Worm (Caenorhabditis elegans) whole organism, L1 larva: ENCODE data around the gene Y51H7C.3.

Source experiments
- C04F5.9 ChIP-seq: sonication (generic microtip); optimal IDR thresholded peaks from 2 replicates; lab custom pipeline; 2016; ENCODE audit warnings: missing genetic modification characterization, missing compliant biosample characterization
- C16A3.4 ChIP-seq: fragments of 150-350 bp; optimal IDR thresholded peaks from 2 replicates; lab custom pipeline; 2014; ENCODE audit warnings: missing biosample characterization, missing genetic modification characterization
- Y116A8C.19 ChIP-seq: sonication (generic microtip); optimal IDR thresholded peaks from 2 replicates; lab custom pipeline; 2016; ENCODE audit warnings: missing compliant biosample characterization, missing genetic modification characterization, borderline replicate concordance
- ama-1 ChIP-seq: fragments of 150-350 bp; optimal IDR thresholded peaks from 2 replicates; lab custom pipeline; 2014
- ceh-82 ChIP-seq, 3 experiments: fragments of 150-350 bp in 1 of 3; sonication (generic microtip) in 2 of 3; optimal IDR thresholded peaks; 2 replicates each; lab custom pipeline; 2014 to 2017; ENCODE audit warnings: missing biosample characterization in 3 of 3, missing genetic modification characterization in 3 of 3
- hlh-17 ChIP-seq: fragments of 200-800 bp; sonication (Bioruptor generic); optimal IDR thresholded peaks from 2 replicates; lab custom pipeline; 2018; ENCODE audit warnings: missing genetic modification characterization, mild to moderate bottlenecking, missing compliant biosample characterization, moderate library complexity, borderline replicate concordance
- lsy-2 ChIP-seq, 2 experiments: fragments of 150-350 bp; optimal IDR thresholded peaks; 2 replicates each; lab custom pipeline; 2014; ENCODE audit warnings: missing biosample characterization in 2 of 2, missing genetic modification characterization in 2 of 2
- nhr-237 ChIP-seq: fragments of 150-350 bp; optimal IDR thresholded peaks from 2 replicates; lab custom pipeline; 2014; ENCODE audit warnings: missing biosample characterization, missing genetic modification characterization
- nhr-76 ChIP-seq: sonication (generic microtip); optimal IDR thresholded peaks from 2 replicates; lab custom pipeline; 2017; ENCODE audit warnings: missing biosample characterization, missing genetic modification characterization
- skn-1 ChIP-seq: fragments of 150-350 bp; optimal IDR thresholded peaks from 2 replicates; lab custom pipeline; 2014; ENCODE audit warnings: missing biosample characterization, missing genetic modification characterization

ce11 chrII:1481660-1482059 lies 43.4 kb downstream of the Y51H7C.3 start:
- TF ChIP-seq ceh-82 (tag; optimal IDR thresholded peaks at IDR 0.05; lab: Kevin White, UChicago): no peak
- no peak for TF ChIP-seq nhr-237
- TF ChIP-seq C16A3.4 (tag; lab: Kevin White, UChicago): no peak
- no peak for TF ChIP-seq lsy-2 (tag; optimal IDR thresholded peaks at IDR 0.05; lab: Kevin White, UChicago)
- no peak for TF ChIP-seq skn-1
- no peak for TF ChIP-seq Y116A8C.19 (tag; lab: Kevin White, UChicago)
- no peak for TF ChIP-seq nhr-76
- TF ChIP-seq C04F5.9 (tag; lab: Kevin White, UChicago): no peak
- TF ChIP-seq ama-1 (lab: Kevin White, UChicago): no peak
- no peak for TF ChIP-seq hlh-17 (GFP tag; lab: Kevin White, UChicago)
